Worm (Caenorhabditis elegans) whole organism, L3 larva: Measurements from ENCODE around the gene srw-13.
"Not testable (repeated sequence)": the region's sequence is repeated elsewhere in the genome, so short reads cannot be mapped to it uniquely, and the experiment has no call there.

Experiments
- R02D3.7 ChIP-seq: fragments of 150-350 bp; optimal IDR thresholded peaks from 2 replicates; lab custom pipeline; 2014; ENCODE audit warnings: missing biosample characterization, missing genetic modification characterization
- ZK546.5 ChIP-seq: sonication (generic microtip); optimal IDR thresholded peaks from 2 replicates; lab custom pipeline; 2017; ENCODE audit warnings: missing biosample characterization, missing genetic modification characterization
- aly-2 ChIP-seq: fragments of 150-350 bp; optimal IDR thresholded peaks from 2 replicates; lab custom pipeline; 2014; ENCODE audit warnings: missing biosample characterization, missing genetic modification characterization
- ama-1 ChIP-seq: fragments of 150-350 bp; optimal IDR thresholded peaks from 2 replicates; lab custom pipeline; 2018
- ceh-16 ChIP-seq: sonication (generic microtip); optimal IDR thresholded peaks from 2 replicates; lab custom pipeline; 2017; ENCODE audit warnings: missing biosample characterization, missing genetic modification characterization
- ceh-28 ChIP-seq: fragments of 150-350 bp; optimal IDR thresholded peaks from 2 replicates; lab custom pipeline; 2014; ENCODE audit warnings: missing biosample characterization, missing genetic modification reagents, missing genetic modification characterization
- ceh-82 ChIP-seq: fragments of 150-350 bp; optimal IDR thresholded peaks from 2 replicates; lab custom pipeline; 2014; ENCODE audit warnings: missing biosample characterization, missing genetic modification characterization
- ceh-9 ChIP-seq: sonication (generic microtip); optimal IDR thresholded peaks from 2 replicates; lab custom pipeline; 2018; ENCODE audit warnings: missing biosample characterization, missing genetic modification characterization
- egl-27 ChIP-seq: sonication (generic microtip); optimal IDR thresholded peaks from 4 replicates; lab custom pipeline; 2017; ENCODE audit warnings: missing biosample characterization, missing genetic modification reagents, missing genetic modification characterization
- egl-5 ChIP-seq: fragments of 150-350 bp; optimal IDR thresholded peaks from 2 replicates; lab custom pipeline; 2017; ENCODE audit warnings: missing biosample characterization, missing genetic modification reagents, missing genetic modification characterization, inconsistent platforms
- elt-1 ChIP-seq: fragments of 150-350 bp; optimal IDR thresholded peaks from 2 replicates; lab custom pipeline; 2014; ENCODE audit warnings: missing biosample characterization, missing genetic modification characterization
- elt-2 ChIP-seq: sonication (generic microtip); optimal IDR thresholded peaks from 2 replicates; lab custom pipeline; 2016; ENCODE audit warnings: missing genetic modification reagents, mild to moderate bottlenecking, missing genetic modification characterization, missing compliant biosample characterization
- elt-3 ChIP-seq, 3 experiments: fragments of 150-350 bp in 1 of 3; sonication (generic microtip) in 2 of 3; optimal IDR thresholded peaks; 2 replicates in 2 of 3; 4 replicates in 1 of 3; lab custom pipeline; 2014 to 2017; ENCODE audit warnings: missing biosample characterization in 3 of 3, missing genetic modification characterization in 3 of 3
- lin-15B ChIP-seq: fragments of 150-350 bp; optimal IDR thresholded peaks from 2 replicates; lab custom pipeline; 2014; ENCODE audit warnings: missing biosample characterization, missing genetic modification characterization
- lin-39 ChIP-seq: fragments of 150-350 bp; optimal IDR thresholded peaks from 2 replicates; lab custom pipeline; 2018; ENCODE audit warnings: missing biosample characterization, missing genetic modification reagents, missing genetic modification characterization
- lsy-12 ChIP-seq: sonication (generic microtip); optimal IDR thresholded peaks from 2 replicates; lab custom pipeline; 2016; ENCODE audit warnings: mild to moderate bottlenecking, missing genetic modification characterization, missing compliant biosample characterization
- nfya-1 ChIP-seq: sonication (generic microtip); optimal IDR thresholded peaks from 2 replicates; lab custom pipeline; 2017; ENCODE audit warnings: missing genetic modification characterization, mild to moderate bottlenecking, missing compliant biosample characterization, antibody characterized with exemption, moderate library complexity; ENCODE audit not compliant: insufficient read depth
- nhr-11 ChIP-seq: fragments of 150-350 bp; optimal IDR thresholded peaks from 2 replicates; lab custom pipeline; 2014; ENCODE audit warnings: missing biosample characterization, missing genetic modification characterization
- nhr-23 ChIP-seq: fragments of 150-350 bp; optimal IDR thresholded peaks from 2 replicates; lab custom pipeline; 2014; ENCODE audit warnings: missing biosample characterization, missing genetic modification reagents, missing genetic modification characterization
- nhr-25 ChIP-seq: sonication (generic microtip); optimal IDR thresholded peaks from 2 replicates; lab custom pipeline; 2017; ENCODE audit warnings: missing biosample characterization, missing genetic modification characterization
- nhr-43 ChIP-seq: sonication (generic microtip); optimal IDR thresholded peaks from 2 replicates; lab custom pipeline; 2016; ENCODE audit warnings: mild to moderate bottlenecking, missing genetic modification characterization, missing compliant biosample characterization; ENCODE audit not compliant: poor library complexity, severe bottlenecking
- nhr-76 ChIP-seq: fragments of 150-350 bp; sonication (generic microtip); optimal IDR thresholded peaks from 5 replicates; lab custom pipeline; 2014; ENCODE audit warnings: missing biosample characterization, missing genetic modification characterization
- nhr-77 ChIP-seq: fragments of 150-350 bp; optimal IDR thresholded peaks from 2 replicates; lab custom pipeline; 2014; ENCODE audit warnings: missing biosample characterization, missing genetic modification characterization
- pha-4 ChIP-seq: fragments of 150-350 bp; optimal IDR thresholded peaks from 2 replicates; lab custom pipeline; 2014; ENCODE audit warnings: missing biosample characterization, missing genetic modification reagents, missing genetic modification characterization
- snpc-4 ChIP-seq: fragments of 150-350 bp; optimal IDR thresholded peaks from 2 replicates; lab custom pipeline; 2014; ENCODE audit warnings: missing biosample characterization, missing genetic modification characterization
- unc-39 ChIP-seq: sonication (generic microtip); optimal IDR thresholded peaks from 4 replicates; lab custom pipeline; 2017; ENCODE audit warnings: missing biosample characterization, missing genetic modification characterization
- unc-62 ChIP-seq: fragments of 150-350 bp; sonication (generic microtip); optimal IDR thresholded peaks from 4 replicates; lab custom pipeline; 2014; ENCODE audit warnings: missing biosample characterization, missing genetic modification reagents, missing genetic modification characterization
- ztf-11 ChIP-seq: fragments of 150-350 bp; optimal IDR thresholded peaks from 2 replicates; lab custom pipeline; 2014; ENCODE audit warnings: missing biosample characterization, missing genetic modification characterization
- ztf-4 ChIP-seq: fragments of 150-350 bp; optimal IDR thresholded peaks from 2 replicates; lab custom pipeline; 2014; ENCODE audit warnings: missing biosample characterization, missing genetic modification characterization

Gene srw-13

DNA sequence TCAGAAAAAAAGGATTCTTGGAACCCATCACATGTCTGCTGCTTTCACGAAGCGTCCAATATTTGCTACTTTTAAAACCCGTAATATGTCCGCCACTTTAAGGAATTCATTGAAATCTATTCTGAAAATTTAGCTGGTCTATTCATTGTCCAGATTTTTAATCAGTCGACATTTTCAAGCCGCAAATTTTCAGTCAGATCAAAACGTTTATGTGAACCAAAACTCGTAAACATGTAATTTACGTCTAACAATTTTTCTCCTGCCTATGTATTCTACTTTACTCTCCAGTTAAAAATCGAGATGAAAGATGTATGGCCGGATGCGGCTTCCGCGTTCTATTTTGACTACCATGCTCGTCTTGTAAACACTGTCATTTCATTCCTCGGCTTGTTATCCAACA, 34.3 kb upstream of the srw-13 start, which contains the start of gene srw-1:
TSS of gene srw-1 (plus strand) at position 301 of the 400 bp plus-strand sequence.
- peak; percentile 1 for TF ChIP-seq elt-2 (tag; lab: Kevin White, UChicago)
- no peak for TF ChIP-seq R02D3.7 (tag; lab: Kevin White, UChicago)

DNA sequence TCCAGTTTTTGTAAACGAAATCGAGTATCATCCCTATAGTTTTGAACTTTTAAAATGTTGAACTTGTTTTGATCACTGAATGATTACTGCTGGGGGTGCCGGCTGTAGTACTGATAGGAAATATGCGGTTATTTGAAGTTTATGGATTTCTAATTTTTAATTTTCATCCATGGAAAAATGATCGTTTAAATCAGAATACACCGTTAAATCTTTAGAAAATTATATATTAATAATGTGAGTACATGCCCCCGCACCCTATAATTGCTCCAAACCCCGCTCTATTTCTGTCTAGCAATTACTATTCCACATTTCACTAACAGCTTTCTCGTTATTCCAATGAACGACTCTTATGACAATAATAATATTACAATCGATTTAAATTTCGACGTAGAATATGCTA, 32.5 kb upstream of the srw-13 start, which contains the start of gene Y75B12B.10:
TSS of gene Y75B12B.10 (plus strand) at position 301 of the 400 bp plus-strand sequence.
- TF ChIP-seq R02D3.7 (tag; lab: Kevin White, UChicago), result no peak
- no peak for TF ChIP-seq nhr-43 (tag; lab: Kevin White, UChicago)
- no peak for TF ChIP-seq pha-4
- no peak for TF ChIP-seq ztf-11
- no peak for TF ChIP-seq snpc-4 (tag; lab: Kevin White, UChicago)
- TF ChIP-seq ceh-28, result no peak
- no peak for TF ChIP-seq nhr-77 (tag; lab: Kevin White, UChicago)
- no peak for TF ChIP-seq lin-15B
- no peak for TF ChIP-seq unc-39 (tag; lab: Kevin White, UChicago)
- no peak for TF ChIP-seq lsy-12 (tag; lab: Kevin White, UChicago)
- TF ChIP-seq egl-27, result no peak
- TF ChIP-seq ZK546.5 (tag; lab: Kevin White, UChicago), result no peak
- TF ChIP-seq nhr-25 (tag; lab: Kevin White, UChicago), result no peak
- TF ChIP-seq nhr-76 (tag; lab: Kevin White, UChicago), result no peak
- no peak for TF ChIP-seq nfya-1 (tag; lab: Kevin White, UChicago)
- TF ChIP-seq ceh-82 (tag; lab: Kevin White, UChicago), result no peak
- no peak for TF ChIP-seq ztf-4 (tag; lab: Kevin White, UChicago)

DNA sequence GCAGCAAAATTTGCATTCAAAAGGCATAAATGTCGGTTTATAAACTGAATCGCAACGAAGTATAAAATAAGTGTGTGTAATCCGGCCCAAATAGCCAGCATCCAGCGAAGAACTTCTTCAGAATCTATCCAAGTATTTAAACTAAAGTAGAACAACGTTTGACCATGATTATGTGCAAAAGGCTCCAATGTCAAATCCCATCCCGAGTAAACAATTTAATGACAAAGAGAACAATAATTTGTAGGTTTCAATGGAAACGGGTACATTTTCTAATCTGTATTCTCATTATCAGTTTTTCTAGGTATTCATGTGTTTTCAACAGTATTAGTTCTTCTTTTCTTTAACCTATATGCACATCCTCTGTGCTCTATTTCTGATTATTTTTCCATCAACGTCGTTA, 24.6 kb upstream of the srw-13 start, which contains the start of gene C41G6.12:
TSS of gene C41G6.12 (minus strand) at position 101 of the 400 bp plus-strand sequence.
- not testable (repeated sequence) for TF ChIP-seq elt-3 (tag; optimal IDR thresholded peaks at IDR 0.05; lab: Kevin White, UChicago); nhr-23 (tag; lab: Kevin White, UChicago); lsy-12 (tag; lab: Kevin White, UChicago)

DNA sequence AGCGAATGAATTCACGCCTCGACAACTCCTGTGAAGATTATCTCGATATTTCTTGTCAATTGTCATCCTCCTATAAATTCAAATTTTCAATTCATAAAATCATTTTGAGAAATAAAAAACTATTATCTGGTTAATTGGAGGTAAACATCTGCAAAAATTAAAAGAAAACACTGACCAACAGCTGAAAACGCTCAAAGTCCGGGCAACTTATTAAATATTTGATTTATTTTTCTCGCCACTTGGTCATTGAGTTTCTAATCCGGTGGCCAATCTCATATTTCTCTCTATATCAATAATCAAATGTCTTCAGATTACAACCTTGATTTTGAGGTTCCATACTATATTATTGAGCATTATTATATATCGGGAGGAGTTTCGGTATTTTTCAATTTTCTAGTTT, 20.4 kb upstream of the srw-13 start, which contains the start of gene sri-24:
TSS of gene sri-24 (plus strand) at position 301 of the 400 bp plus-strand sequence.
- not testable (repeated sequence) for TF ChIP-seq ceh-9; nhr-76 (tag; lab: Kevin White, UChicago); ztf-4 (tag; lab: Kevin White, UChicago)

DNA sequence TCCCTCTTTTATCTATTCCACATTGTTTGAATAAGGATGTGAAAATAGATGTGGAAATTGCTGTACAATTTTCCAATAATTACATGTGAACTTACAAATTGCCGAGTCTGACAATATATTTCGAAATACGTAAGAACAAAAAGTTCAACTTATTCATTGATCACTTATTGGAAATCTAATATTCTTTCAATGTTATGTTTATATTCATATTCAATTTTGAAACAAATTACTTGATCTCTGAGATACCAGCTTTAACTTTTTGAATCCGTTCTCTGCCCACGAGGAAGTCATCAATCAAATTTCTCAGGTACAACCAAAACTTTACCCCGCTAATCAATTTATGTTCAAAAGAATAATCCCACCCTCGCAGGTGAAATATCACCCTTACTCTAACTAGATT, 17.1 kb upstream of the srw-13 start, which contains the start of gene sri-26:
TSS of gene sri-26 (plus strand) at position 301 of the 400 bp plus-strand sequence.
- not testable (repeated sequence) for TF ChIP-seq elt-3 (tag; optimal IDR thresholded peaks at IDR 0.05; lab: Kevin White, UChicago); ZK546.5 (tag; lab: Kevin White, UChicago); nhr-11 (tag; lab: Kevin White, UChicago)

DNA sequence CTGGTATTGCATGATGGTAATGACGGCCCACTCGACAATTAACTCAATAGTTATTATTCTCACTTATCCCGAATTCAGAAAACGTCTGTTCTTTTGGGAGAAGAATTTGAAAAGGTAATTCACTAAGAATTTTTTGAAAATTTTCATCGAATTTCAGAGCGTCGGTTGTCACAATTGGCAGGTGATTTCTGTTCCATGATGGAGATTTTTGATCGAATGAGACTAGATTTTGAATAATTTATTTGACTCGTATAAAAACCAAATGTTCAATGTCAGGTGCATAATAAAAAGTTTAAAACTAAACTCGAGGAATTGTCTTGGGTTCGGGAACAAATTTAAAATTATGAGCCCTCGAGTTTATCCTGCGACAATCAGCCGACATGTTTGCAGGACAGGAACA, 15.6 kb upstream of the srw-13 start, which contains the start of gene sri-25:
TSS of gene sri-25 (plus strand) at position 301 of the 400 bp plus-strand sequence.
- TF ChIP-seq nhr-77 (tag; lab: Kevin White, UChicago) (no peak), ceh-16 (no peak), ztf-11 (no peak), elt-1 (tag; lab: Kevin White, UChicago) (no peak), unc-39 (tag; lab: Kevin White, UChicago) (no peak), lsy-12 (tag; lab: Kevin White, UChicago) (no peak), nfya-1 (tag; lab: Kevin White, UChicago) (no peak), lin-39 (tag; lab: Kevin White, UChicago) (no peak), elt-3 (tag; optimal IDR thresholded peaks at IDR 0.05; lab: Kevin White, UChicago) (no peak), aly-2 (tag; lab: Kevin White, UChicago) (no peak), ama-1 (no peak), unc-62 (no peak), snpc-4 (tag; lab: Kevin White, UChicago) (no peak)

DNA sequence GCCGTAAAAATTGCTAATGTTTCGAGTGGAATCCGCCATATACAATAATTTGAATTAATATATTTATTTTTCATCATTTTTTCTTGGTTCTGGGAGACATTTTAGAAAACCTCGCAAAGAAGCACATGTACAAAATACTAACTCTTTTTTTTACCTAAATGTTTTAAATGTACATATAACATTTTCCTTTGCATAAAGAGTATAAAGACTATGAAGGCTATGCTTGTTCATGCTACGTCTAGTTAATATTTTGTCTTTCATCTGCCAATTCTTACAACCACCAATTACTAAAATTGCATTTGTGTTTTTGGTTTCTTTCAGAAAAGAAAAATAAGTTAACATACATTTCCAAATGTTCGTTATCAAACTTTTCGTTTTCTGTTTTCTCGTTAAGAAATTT, 11.0 kb upstream of the srw-13 start, which contains the start of gene irld-25:
TSS of gene irld-25 (plus strand) at position 301 of the 400 bp plus-strand sequence.
- no peak for TF ChIP-seq ceh-82 (tag; lab: Kevin White, UChicago)
- no peak for TF ChIP-seq egl-5 (tag; lab: Kevin White, UChicago)
- TF ChIP-seq elt-2 (tag; lab: Kevin White, UChicago), result no peak
- no peak for TF ChIP-seq ceh-9
